Fruit fly (Drosophila melanogaster) whole organism, prepupa: Measurements from ENCODE around the gene CG14204.

Source experiments
- Blimp-1 ChIP-seq: fragments of 200-800 bp; sonication (Bioruptor generic); optimal IDR thresholded peaks from 3 replicates; lab custom pipeline; 2017; ENCODE audit warnings: missing biosample characterization, missing genetic modification characterization, mild to moderate bottlenecking, moderate library complexity, missing genetic modification reagents
- CG10631 ChIP-seq: fragments of 200-800 bp; sonication (Bioruptor generic); optimal IDR thresholded peaks from 2 replicates; lab custom pipeline; 2016; ENCODE audit warnings: missing biosample characterization, missing genetic modification characterization
- CG10669 ChIP-seq: fragments of 200-800 bp; sonication (Bioruptor generic); optimal IDR thresholded peaks from 3 replicates; lab custom pipeline; 2018; ENCODE audit warnings: missing biosample characterization, mild to moderate bottlenecking, missing genetic modification characterization, moderate library complexity
- CG11294 ChIP-seq: fragments of 200-800 bp; sonication (Bioruptor generic); IDR thresholded peaks from 2 replicates; pipeline ENCODE4 v1.3.6; 2022; ENCODE audit warnings: missing biosample characterization, missing genetic modification characterization
- CG11762 ChIP-seq: fragments of 200-800 bp; sonication (Bioruptor generic); optimal IDR thresholded peaks from 3 replicates; lab custom pipeline; 2016; ENCODE audit warnings: missing biosample characterization, missing genetic modification characterization; ENCODE audit not compliant: insufficient read depth
- CG11902 ChIP-seq: fragments of 200-800 bp; sonication (Bioruptor generic); optimal IDR thresholded peaks from 3 replicates; lab custom pipeline; 2016; ENCODE audit warnings: missing biosample characterization, missing genetic modification characterization
- CG15336 ChIP-seq: fragments of 200-800 bp; sonication (Bioruptor generic); IDR thresholded peaks from 2 replicates; pipeline ENCODE4 v1.3.6; 2022; ENCODE audit warnings: missing biosample characterization, missing genetic modification characterization
- CG1621 ChIP-seq: fragments of 200-800 bp; sonication (Bioruptor generic); optimal IDR thresholded peaks from 3 replicates; lab custom pipeline; 2018; ENCODE audit warnings: missing biosample characterization, mild to moderate bottlenecking, missing genetic modification characterization
- CG16779 ChIP-seq: fragments of 200-800 bp; sonication (Bioruptor generic); optimal IDR thresholded peaks from 3 replicates; lab custom pipeline; 2017; ENCODE audit warnings: missing biosample characterization, mild to moderate bottlenecking, missing genetic modification characterization
- CG3032 ChIP-seq: fragments of 200-800 bp; optimal IDR thresholded peaks from 2 replicates; lab custom pipeline; 2019; ENCODE audit warnings: missing biosample characterization, mild to moderate bottlenecking, missing genetic modification characterization, moderate library complexity
- CG34406 ChIP-seq: fragments of 200-800 bp; sonication (Bioruptor generic); optimal IDR thresholded peaks from 3 replicates; lab custom pipeline; 2016; ENCODE audit warnings: missing biosample characterization, missing genetic modification characterization
- CG3919 ChIP-seq: fragments of 200-800 bp; sonication (Bioruptor generic); optimal IDR thresholded peaks from 3 replicates; lab custom pipeline; 2016; ENCODE audit warnings: missing biosample characterization, missing genetic modification characterization
- CG4318 ChIP-seq: fragments of 200-800 bp; sonication (Bioruptor generic); optimal IDR thresholded peaks from 3 replicates; lab custom pipeline; 2017; ENCODE audit warnings: missing biosample characterization, mild to moderate bottlenecking, missing genetic modification characterization
- CG6163 ChIP-seq: fragments of 200-800 bp; sonication (Bioruptor generic); IDR thresholded peaks from 3 replicates; pipeline ENCODE4 v1.3.6; 2022; ENCODE audit warnings: missing biosample characterization, missing genetic modification characterization
- CG6276 ChIP-seq: fragments of 200-800 bp; sonication (Bioruptor generic); optimal IDR thresholded peaks from 2 replicates; lab custom pipeline; 2017; ENCODE audit warnings: missing biosample characterization, mild to moderate bottlenecking, missing genetic modification characterization
- CG6792 ChIP-seq: fragments of 200-800 bp; sonication (Bioruptor generic); optimal IDR thresholded peaks from 3 replicates; lab custom pipeline; 2016; ENCODE audit warnings: missing biosample characterization, missing genetic modification characterization
- CG6854 ChIP-seq: fragments of 200-800 bp; sonication (Bioruptor generic); optimal IDR thresholded peaks from 2 replicates; lab custom pipeline; 2017; ENCODE audit warnings: missing biosample characterization, mild to moderate bottlenecking, missing genetic modification characterization
- CG7368 ChIP-seq: fragments of 200-800 bp; sonication (Bioruptor generic); optimal IDR thresholded peaks from 3 replicates; lab custom pipeline; 2016; ENCODE audit warnings: missing biosample characterization, missing genetic modification characterization
- CG8119 ChIP-seq: fragments of 200-800 bp; sonication (Bioruptor generic); IDR thresholded peaks from 3 replicates; pipeline ENCODE4 v1.3.6; 2022; ENCODE audit warnings: missing biosample characterization, missing genetic modification characterization
- CG8319 ChIP-seq: fragments of 200-800 bp; sonication (Bioruptor generic); optimal IDR thresholded peaks from 3 replicates; lab custom pipeline; 2016; ENCODE audit warnings: missing biosample characterization, missing genetic modification characterization
- CG8632 ChIP-seq: fragments of 200-800 bp; sonication (Bioruptor generic); optimal IDR thresholded peaks from 3 replicates; lab custom pipeline; 2016; ENCODE audit warnings: missing biosample characterization, missing genetic modification characterization
- CG9139 ChIP-seq: fragments of 200-800 bp; sonication (Bioruptor generic); optimal IDR thresholded peaks from 3 replicates; lab custom pipeline; 2017; ENCODE audit warnings: missing biosample characterization, mild to moderate bottlenecking, missing genetic modification characterization
- Eip75B ChIP-seq: fragments of 200-800 bp; sonication (Bioruptor generic); optimal IDR thresholded peaks from 3 replicates; lab custom pipeline; 2016; ENCODE audit warnings: missing biosample characterization, missing genetic modification characterization
- Eip78C ChIP-seq: fragments of 200-800 bp; sonication (Bioruptor generic); peaks from one replicate; lab custom pipeline; 2016; ENCODE audit warnings: missing biosample characterization, missing genetic modification characterization
- Eip93F ChIP-seq: fragments of 200-800 bp; sonication (Bioruptor generic); optimal IDR thresholded peaks from 2 replicates; lab custom pipeline; 2016; ENCODE audit warnings: missing biosample characterization, mild to moderate bottlenecking, missing genetic modification characterization
- Hr4 ChIP-seq: fragments of 200-800 bp; sonication (Bioruptor generic); optimal IDR thresholded peaks from 3 replicates; lab custom pipeline; 2016; ENCODE audit warnings: missing biosample characterization, missing genetic modification characterization
- Met ChIP-seq: fragments of 200-800 bp; sonication (Bioruptor generic); optimal IDR thresholded peaks from 3 replicates; lab custom pipeline; 2016; ENCODE audit warnings: missing biosample characterization, missing genetic modification characterization
- OdsH ChIP-seq: fragments of 200-800 bp; sonication (Bioruptor generic); optimal IDR thresholded peaks from 3 replicates; lab custom pipeline; 2016; ENCODE audit warnings: missing biosample characterization, missing genetic modification characterization
- Sox14 ChIP-seq: fragments of 200-800 bp; sonication (Bioruptor generic); optimal IDR thresholded peaks from 3 replicates; lab custom pipeline; 2016; ENCODE audit warnings: missing biosample characterization, missing genetic modification characterization
- Sox15 ChIP-seq: fragments of 200-800 bp; sonication (Bioruptor generic); optimal IDR thresholded peaks from 3 replicates; lab custom pipeline; 2016; ENCODE audit warnings: missing biosample characterization, missing genetic modification characterization
- achi ChIP-seq: fragments of 200-800 bp; sonication (Bioruptor generic); optimal IDR thresholded peaks from 3 replicates; lab custom pipeline; 2016; ENCODE audit warnings: missing biosample characterization, missing genetic modification characterization
- acj6 ChIP-seq: fragments of 200-800 bp; sonication (Bioruptor generic); optimal IDR thresholded peaks from 3 replicates; lab custom pipeline; 2016; ENCODE audit warnings: missing biosample characterization, missing genetic modification characterization
- cyc ChIP-seq: fragments of 200-800 bp; sonication (Bioruptor generic); optimal IDR thresholded peaks from 3 replicates; lab custom pipeline; 2016; ENCODE audit warnings: missing biosample characterization, missing genetic modification characterization
- dac ChIP-seq: fragments of 200-800 bp; sonication (Bioruptor generic); optimal IDR thresholded peaks from 2 replicates; lab custom pipeline; 2017; ENCODE audit warnings: missing biosample characterization, mild to moderate bottlenecking, missing genetic modification characterization
- dsx ChIP-seq: fragments of 200-800 bp; optimal IDR thresholded peaks from 3 replicates; lab custom pipeline; 2019; ENCODE audit warnings: missing biosample characterization, mild to moderate bottlenecking, missing genetic modification characterization, moderate library complexity; ENCODE audit not compliant: poor library complexity, severe bottlenecking
- eg ChIP-seq: fragments of 200-800 bp; sonication (Bioruptor generic); IDR thresholded peaks from 3 replicates; pipeline ENCODE4 v1.3.6; 2022; ENCODE audit warnings: missing biosample characterization, missing genetic modification characterization
- esn ChIP-seq: fragments of 200-800 bp; sonication (Bioruptor generic); optimal IDR thresholded peaks from 2 replicates; lab custom pipeline; 2016; ENCODE audit warnings: missing biosample characterization, mild to moderate bottlenecking, missing genetic modification characterization, moderate library complexity
- fd59A ChIP-seq: fragments of 200-800 bp; sonication (Bioruptor generic); optimal IDR thresholded peaks from 2 replicates; lab custom pipeline; 2017; ENCODE audit warnings: missing biosample characterization, mild to moderate bottlenecking, missing genetic modification characterization, missing genetic modification reagents
- fd85E ChIP-seq: fragments of 200-800 bp; sonication (Bioruptor generic); optimal IDR thresholded peaks from 3 replicates; lab custom pipeline; 2016; ENCODE audit warnings: missing biosample characterization, missing genetic modification characterization
- fkh ChIP-seq: fragments of 200-800 bp; sonication (Bioruptor generic); optimal IDR thresholded peaks from 3 replicates; lab custom pipeline; 2017; ENCODE audit warnings: missing biosample characterization, mild to moderate bottlenecking, missing genetic modification characterization, moderate library complexity
- lz ChIP-seq: fragments of 200-800 bp; sonication (Bioruptor generic); optimal IDR thresholded peaks from 3 replicates; lab custom pipeline; 2016; ENCODE audit warnings: missing biosample characterization, missing genetic modification characterization
- pdm3 ChIP-seq: fragments of 200-800 bp; sonication (Bioruptor generic); optimal IDR thresholded peaks from 3 replicates; lab custom pipeline; 2016; ENCODE audit warnings: missing biosample characterization, missing genetic modification characterization
- salr ChIP-seq, 2 experiments: fragments of 200-800 bp; sonication (Bioruptor generic); optimal IDR thresholded peaks; 3 replicates each; lab custom pipeline; 2016 to 2018; ENCODE audit warnings: missing biosample characterization in 2 of 2, missing genetic modification characterization in 2 of 2, mild to moderate bottlenecking in 1 of 2
- ss ChIP-seq, 2 experiments: fragments of 200-800 bp; sonication (Bioruptor generic); optimal IDR thresholded peaks; 2 replicates in 1 of 2; 3 replicates in 1 of 2; lab custom pipeline; 2017 to 2018; ENCODE audit warnings: mild to moderate bottlenecking in 2 of 2, missing biosample characterization in 2 of 2, missing genetic modification characterization in 2 of 2, moderate library complexity in 1 of 2
- svp ChIP-seq: fragments of 200-800 bp; sonication (Bioruptor generic); peaks from one replicate; lab custom pipeline; 2016; ENCODE audit warnings: missing biosample characterization, missing genetic modification characterization
- topi ChIP-seq: fragments of 200-800 bp; sonication (Bioruptor generic); optimal IDR thresholded peaks from 3 replicates; lab custom pipeline; 2016; ENCODE audit warnings: missing biosample characterization, missing genetic modification characterization
- vri ChIP-seq: fragments of 200-800 bp; sonication (Bioruptor generic); optimal IDR thresholded peaks from 3 replicates; lab custom pipeline; 2016; ENCODE audit warnings: missing biosample characterization, mild to moderate bottlenecking, missing genetic modification characterization

Gene CG14204

DNA sequence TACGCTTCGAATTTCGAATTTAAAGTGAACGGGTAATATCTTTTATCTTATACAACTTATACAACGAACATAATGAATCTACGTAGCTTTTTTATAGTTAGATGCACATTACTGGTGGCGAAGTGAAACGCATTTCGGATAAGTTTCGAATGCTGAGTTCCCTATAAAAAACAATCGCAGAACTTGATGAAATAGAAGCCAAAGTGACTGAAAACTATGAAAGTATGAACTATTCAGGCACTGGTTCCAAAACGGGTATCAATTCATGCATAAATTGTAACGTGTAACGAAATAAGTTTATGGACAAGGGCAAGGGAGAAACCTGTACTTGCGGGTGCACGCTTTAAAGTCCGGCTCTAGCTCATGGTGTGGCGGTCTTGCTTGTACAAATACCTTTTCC, 12.4 kb downstream of the CG14204 start:
- TF ChIP-seq ss (GFP tag; optimal IDR thresholded peaks at IDR 0.05; lab: Kevin White, UChicago) (no peak), acj6 (no peak), pdm3 (GFP tag; lab: Kevin White, UChicago) (no peak), Blimp-1 (GFP tag; lab: Kevin White, UChicago) (no peak), CG11294 (GFP tag; lab: Robert Waterston, UW) (no peak), Sox15 (GFP tag; lab: Kevin White, UChicago) (no peak), Sox14 (no peak), CG6276 (GFP tag; lab: Kevin White, UChicago) (no peak), Eip93F (GFP tag; lab: Kevin White, UChicago) (no peak), CG6163 (no peak), eg (no peak), CG4318 (no peak), CG6792 (GFP tag; lab: Kevin White, UChicago) (no peak), CG8632 (no peak), dac (no peak), CG9139 (GFP tag; lab: Kevin White, UChicago) (no peak), Eip75B (GFP tag; lab: Kevin White, UChicago) (no peak), topi (GFP tag; lab: Kevin White, UChicago) (no peak), CG16779 (tag; lab: Kevin White, UChicago) (no peak), OdsH (GFP tag; lab: Kevin White, UChicago) (no peak)
- TF ChIP-seq, all 60 proteins: peak for 0

DNA sequence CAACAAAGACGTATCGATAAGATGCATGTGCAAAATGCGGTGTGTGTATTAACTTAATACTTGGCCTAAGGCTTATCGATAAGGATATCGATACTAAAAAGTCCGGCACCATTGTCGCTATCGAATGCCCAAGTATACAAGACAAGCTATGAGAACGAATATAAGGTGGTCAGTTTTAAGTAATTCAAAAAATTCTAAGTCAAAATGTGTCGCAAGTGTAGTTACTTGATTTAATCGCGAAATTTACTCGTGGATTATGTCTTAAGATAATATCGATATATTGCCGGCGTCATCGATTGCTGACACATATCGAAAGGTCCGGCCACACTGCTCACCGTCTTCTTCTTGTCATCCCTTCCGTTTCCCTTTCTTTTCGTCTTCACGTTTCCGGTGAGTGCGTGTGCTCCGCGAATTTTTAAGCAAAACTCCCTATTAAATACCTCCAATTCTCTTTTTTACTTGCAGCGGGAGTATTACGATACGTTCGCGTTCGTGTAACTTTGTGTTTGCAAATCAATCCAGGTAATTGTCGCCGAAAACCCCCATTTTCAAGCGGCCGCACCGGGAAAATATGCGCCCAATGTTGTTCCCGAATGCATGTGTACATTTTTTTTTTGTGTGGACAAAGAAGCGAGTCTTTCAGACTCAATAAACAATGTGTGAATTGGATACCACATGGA, 14.4 kb downstream of the CG14204 start, which contains the start of gene RpS10b:
TSS of gene RpS10b (plus strand) at position 348 of the 680 bp plus-strand sequence.
- peak; percentile 81 for TF ChIP-seq CG10669
- TF ChIP-seq dac, result no peak
- peak; percentile 84 for TF ChIP-seq CG8632
- TF ChIP-seq CG7368, result peak; percentile 86
- TF ChIP-seq Eip75B (GFP tag; lab: Kevin White, UChicago), result peak; percentile 75
- peak; percentile 73 for TF ChIP-seq CG1621 (tag; lab: Kevin White, UChicago)
- TF ChIP-seq svp (GFP tag; lab: Kevin White, UChicago), result peak; percentile 70
- TF ChIP-seq eg, result peak; percentile 87
- TF ChIP-seq Eip93F (GFP tag; lab: Kevin White, UChicago), result no peak
- TF ChIP-seq OdsH (GFP tag; lab: Kevin White, UChicago), result peak; percentile 76
- TF ChIP-seq fd85E (GFP tag; lab: Kevin White, UChicago), result peak; percentile 62
- peak; percentile 84 for TF ChIP-seq cyc
- no peak for TF ChIP-seq CG4318
- TF ChIP-seq CG16779 (tag; lab: Kevin White, UChicago), result peak; percentile 86
- TF ChIP-seq lz (GFP tag; lab: Kevin White, UChicago), result peak; percentile 84
- peak; percentile 81 for TF ChIP-seq CG6792 (GFP tag; lab: Kevin White, UChicago)
- peak; percentile 57 for TF ChIP-seq CG11902 (GFP tag; lab: Kevin White, UChicago)
- TF ChIP-seq Sox14, result peak; percentile 79
- peak; percentile 47 for TF ChIP-seq CG3032 (tag; lab: Kevin White, UChicago)
- TF ChIP-seq salr (GFP tag; optimal IDR thresholded peaks at IDR 0.05; lab: Kevin White, UChicago), result peak; percentile 38 to 81
- TF ChIP-seq CG10631 (GFP tag; lab: Kevin White, UChicago), result peak; percentile 31
- TF ChIP-seq fkh (GFP tag; lab: Kevin White, UChicago), result peak; percentile 86
- TF ChIP-seq CG8319 (GFP tag; lab: Kevin White, UChicago), result peak; percentile 74
- peak; percentile 22 for TF ChIP-seq Hr4 (GFP tag; lab: Kevin White, UChicago)
- TF ChIP-seq acj6, result peak; percentile 79
- no peak for TF ChIP-seq CG8119 (GFP tag; lab: Robert Waterston, UW)
- TF ChIP-seq CG6276 (GFP tag; lab: Kevin White, UChicago), result peak; percentile 39
- peak; percentile 83 for TF ChIP-seq pdm3 (GFP tag; lab: Kevin White, UChicago)
- peak; percentile 74 for TF ChIP-seq fd59A (GFP tag; lab: Kevin White, UChicago)
- peak; percentile 87 for TF ChIP-seq CG34406
- TF ChIP-seq Eip78C, result peak; percentile 94
- TF ChIP-seq CG11762 (GFP tag; lab: Kevin White, UChicago), result peak; percentile 80
- peak; percentile 90 for TF ChIP-seq Met (GFP tag; lab: Kevin White, UChicago)
- peak; percentile 45 for TF ChIP-seq CG15336 (GFP tag; lab: Robert Waterston, UW)
- peak; percentile 84 for TF ChIP-seq vri (GFP tag; lab: Kevin White, UChicago)
- TF ChIP-seq esn (GFP tag; lab: Kevin White, UChicago), result peak; percentile 90
- peak; percentile 89 for TF ChIP-seq CG6163
- peak; percentile 17 for TF ChIP-seq dsx (GFP tag; lab: Kevin White, UChicago)
- peak; percentile 98 for TF ChIP-seq CG6854 (GFP tag; lab: Kevin White, UChicago)
- TF ChIP-seq achi (GFP tag; lab: Kevin White, UChicago), result peak; percentile 85
- peak; percentile 90 for TF ChIP-seq CG3919 (GFP tag; lab: Kevin White, UChicago)
